Worm (Caenorhabditis elegans) whole organism, late embryonic: ENCODE data around the gene unc-103.

Experiments used
- C08G9.2 ChIP-seq: sonication (generic microtip); optimal IDR thresholded peaks from 2 replicates; lab custom pipeline; 2016; ENCODE audit warnings: mild to moderate bottlenecking, missing genetic modification characterization, moderate library complexity, missing compliant biosample characterization
- C38D4.7 ChIP-seq: fragments of 200-800 bp; sonication (Bioruptor generic); optimal IDR thresholded peaks from 2 replicates; lab custom pipeline; 2018; ENCODE audit warnings: mild to moderate bottlenecking, missing genetic modification characterization, moderate library complexity, missing compliant biosample characterization
- K02D7.2 ChIP-seq: sonication (generic microtip); optimal IDR thresholded peaks from 2 replicates; lab custom pipeline; 2017; ENCODE audit warnings: mild to moderate bottlenecking, missing genetic modification characterization, missing compliant biosample characterization
- K09A11.1 ChIP-seq: sonication (generic microtip); optimal IDR thresholded peaks from 2 replicates; lab custom pipeline; 2017; ENCODE audit warnings: antibody characterized with exemption, mild to moderate bottlenecking, missing genetic modification characterization, missing compliant biosample characterization; ENCODE audit not compliant: insufficient read depth
- T23F11.4 ChIP-seq: fragments of 200-800 bp; sonication (Bioruptor generic); optimal IDR thresholded peaks from 2 replicates; lab custom pipeline; 2018; ENCODE audit warnings: mild to moderate bottlenecking, missing genetic modification characterization, missing compliant biosample characterization
- Y22D7AL.16 ChIP-seq: sonication (generic microtip); optimal IDR thresholded peaks from 2 replicates; lab custom pipeline; 2016; ENCODE audit warnings: missing genetic modification characterization, missing compliant biosample characterization
- ama-1 ChIP-seq: fragments of 150-350 bp; optimal IDR thresholded peaks from 2 replicates; lab custom pipeline; 2014
- ceh-14 ChIP-seq: sonication (generic microtip); optimal IDR thresholded peaks from 2 replicates; lab custom pipeline; 2016; ENCODE audit warnings: missing genotype, missing genetic modification characterization, missing compliant biosample characterization
- ceh-19 ChIP-seq: fragments of 200-800 bp; sonication (Bioruptor generic); optimal IDR thresholded peaks from 2 replicates; lab custom pipeline; 2018; ENCODE audit warnings: mild to moderate bottlenecking, missing genetic modification characterization, missing compliant biosample characterization
- ceh-2 ChIP-seq: sonication (generic microtip); optimal IDR thresholded peaks from 2 replicates; lab custom pipeline; 2016; ENCODE audit warnings: missing genotype, missing genetic modification characterization, missing compliant biosample characterization
- ceh-22 ChIP-seq: sonication (generic microtip); optimal IDR thresholded peaks from 2 replicates; lab custom pipeline; 2017; ENCODE audit warnings: missing biosample characterization, missing genetic modification characterization
- ceh-31 ChIP-seq: sonication (generic microtip); optimal IDR thresholded peaks from 2 replicates; lab custom pipeline; 2016; ENCODE audit warnings: missing genetic modification characterization, missing compliant biosample characterization
- ceh-34 ChIP-seq: sonication (generic microtip); optimal IDR thresholded peaks from 2 replicates; lab custom pipeline; 2016; ENCODE audit warnings: mild to moderate bottlenecking, missing genetic modification characterization, missing compliant biosample characterization
- ceh-45 ChIP-seq: fragments of 200-800 bp; sonication (Bioruptor generic); IDR thresholded peaks from 2 replicates; pipeline ENCODE4 v1.3.6; 2022; ENCODE audit warnings: missing genetic modification reagents, missing genetic modification characterization, missing compliant biosample characterization
- che-1 ChIP-seq: sonication (generic microtip); optimal IDR thresholded peaks from 2 replicates; lab custom pipeline; 2016; ENCODE audit warnings: mild to moderate bottlenecking, missing genetic modification characterization, missing compliant biosample characterization
- ets-4 ChIP-seq: sonication (generic microtip); optimal IDR thresholded peaks from 2 replicates; lab custom pipeline; 2016; ENCODE audit warnings: missing genetic modification characterization, missing compliant biosample characterization
- fax-1 ChIP-seq: sonication (generic microtip); optimal IDR thresholded peaks from 2 replicates; lab custom pipeline; 2016; ENCODE audit warnings: missing genotype, missing genetic modification characterization, missing compliant biosample characterization
- fkh-10 ChIP-seq: fragments of 150-350 bp; optimal IDR thresholded peaks from 2 replicates; lab custom pipeline; 2014; ENCODE audit warnings: missing biosample characterization, missing genetic modification reagents, missing genetic modification characterization
- hlh-13 ChIP-seq: fragments of 200-800 bp; sonication (Bioruptor generic); optimal IDR thresholded peaks from 2 replicates; lab custom pipeline; 2018; ENCODE audit warnings: mild to moderate bottlenecking, missing genetic modification characterization, missing compliant biosample characterization
- hlh-6 ChIP-seq: sonication (generic microtip); optimal IDR thresholded peaks from 2 replicates; lab custom pipeline; 2016; ENCODE audit warnings: missing genotype, missing genetic modification characterization, missing compliant biosample characterization
- hlh-8 ChIP-seq: sonication (generic microtip); optimal IDR thresholded peaks from 2 replicates; lab custom pipeline; 2016; ENCODE audit warnings: missing genotype, missing genetic modification characterization, missing compliant biosample characterization
- lim-6 ChIP-seq: sonication (generic microtip); optimal IDR thresholded peaks from 2 replicates; lab custom pipeline; 2016; ENCODE audit warnings: missing genetic modification characterization, missing compliant biosample characterization
- lin-11 ChIP-seq: fragments of 200-800 bp; sonication (Bioruptor generic); optimal IDR thresholded peaks from 2 replicates; lab custom pipeline; 2018; ENCODE audit warnings: mild to moderate bottlenecking, missing genetic modification characterization, missing compliant biosample characterization
- nfya-1 ChIP-seq: sonication (generic microtip); optimal IDR thresholded peaks from 2 replicates; lab custom pipeline; 2017; ENCODE audit warnings: missing genetic modification characterization, mild to moderate bottlenecking, missing compliant biosample characterization, antibody characterized with exemption, moderate library complexity
- pag-3 ChIP-seq: sonication (generic microtip); optimal IDR thresholded peaks from 2 replicates; lab custom pipeline; 2016; ENCODE audit warnings: missing compliant biosample characterization, missing genetic modification characterization, borderline replicate concordance
- pax-1 ChIP-seq: fragments of 150-350 bp; optimal IDR thresholded peaks from 2 replicates; lab custom pipeline; 2014; ENCODE audit warnings: missing biosample characterization, missing genetic modification characterization
- pha-2 ChIP-seq: sonication (generic microtip); optimal IDR thresholded peaks from 2 replicates; lab custom pipeline; 2017; ENCODE audit warnings: mild to moderate bottlenecking, missing genetic modification characterization, missing compliant biosample characterization
- pqm-1 ChIP-seq: sonication (generic microtip); optimal IDR thresholded peaks from 2 replicates; lab custom pipeline; 2016; ENCODE audit warnings: missing genetic modification characterization, missing compliant biosample characterization
- sdc-2 ChIP-seq: sonication (generic microtip); optimal IDR thresholded peaks from 2 replicates; lab custom pipeline; 2016; ENCODE audit warnings: missing genotype, missing genetic modification characterization, missing compliant biosample characterization
- sox-2 ChIP-seq: fragments of 200-800 bp; sonication (Bioruptor generic); IDR thresholded peaks from 2 replicates; pipeline ENCODE4 v1.3.6; 2022; ENCODE audit warnings: missing genetic modification reagents, missing genetic modification characterization, missing compliant biosample characterization
- sox-4 ChIP-seq: sonication (generic microtip); optimal IDR thresholded peaks from 2 replicates; lab custom pipeline; 2017; ENCODE audit warnings: mild to moderate bottlenecking, missing genetic modification characterization, inconsistent platforms, missing compliant biosample characterization
- tbx-2 ChIP-seq: sonication (generic microtip); optimal IDR thresholded peaks from 2 replicates; lab custom pipeline; 2016; ENCODE audit warnings: missing genetic modification characterization, missing compliant biosample characterization
- ttx-3 ChIP-seq: sonication (generic microtip); optimal IDR thresholded peaks from 2 replicates; lab custom pipeline; 2016; ENCODE audit warnings: missing genetic modification reagents, missing genetic modification characterization, missing compliant biosample characterization
- unc-55 ChIP-seq: sonication (generic microtip); optimal IDR thresholded peaks from 2 replicates; lab custom pipeline; 2017; ENCODE audit warnings: missing biosample characterization, missing genetic modification reagents, missing genetic modification characterization
- unc-86 ChIP-seq: sonication (generic microtip); optimal IDR thresholded peaks from 2 replicates; lab custom pipeline; 2016; ENCODE audit warnings: missing genetic modification characterization, missing compliant biosample characterization
- zip-5 ChIP-seq: sonication (generic microtip); optimal IDR thresholded peaks from 2 replicates; lab custom pipeline; 2016; ENCODE audit warnings: missing genetic modification characterization, missing compliant biosample characterization

Gene unc-103

ce11 chrIII:4193659-4194103 lies 78.5 kb downstream of the unc-103 start, which contains the start of gene xbp-1 (continued):
- peak; percentile 71 for TF ChIP-seq ceh-31
- TF ChIP-seq pax-1 (tag; lab: Kevin White, UChicago): peak; percentile 77
- TF ChIP-seq fax-1: no peak
- TF ChIP-seq sdc-2 (tag; lab: Kevin White, UChicago): peak; percentile 2
- TF ChIP-seq K02D7.2: no peak
- TF ChIP-seq nfya-1 (tag; lab: Kevin White, UChicago): peak; percentile 87
- TF ChIP-seq sox-2 (GFP tag; lab: Robert Waterston, UW): no peak; the same call in 1 of the 2 replicates
- TF ChIP-seq zip-5: no peak
- TF ChIP-seq ceh-34 (tag; lab: Kevin White, UChicago): no peak
- TF ChIP-seq ets-4: peak; percentile 38
- TF ChIP-seq hlh-13 (GFP tag; lab: Kevin White, UChicago): no peak
- peak; percentile 90 for TF ChIP-seq unc-55 (GFP tag; lab: Kevin White, UChicago)
- TF ChIP-seq unc-86: no peak
- TF ChIP-seq T23F11.4: no peak
- TF ChIP-seq ceh-2 (tag; lab: Kevin White, UChicago): no peak
- no peak for TF ChIP-seq hlh-6 (tag; lab: Kevin White, UChicago)
- no peak for TF ChIP-seq lin-11
- TF ChIP-seq sox-4 (tag; lab: Kevin White, UChicago): no peak
- TF ChIP-seq pqm-1: peak; percentile 59
- no peak for TF ChIP-seq pha-2 (tag; lab: Kevin White, UChicago)
- TF ChIP-seq che-1 (tag; lab: Kevin White, UChicago): no peak
- no peak for TF ChIP-seq Y22D7AL.16 (tag; lab: Kevin White, UChicago)
- TF ChIP-seq C08G9.2 (tag; lab: Kevin White, UChicago): peak; percentile 11
- TF ChIP-seq ceh-45 (GFP tag; lab: Robert Waterston, UW): no peak
- TF ChIP-seq pag-3: no peak
- TF ChIP-seq lim-6 (tag; lab: Kevin White, UChicago): no peak
- TF ChIP-seq hlh-8 (tag; lab: Kevin White, UChicago): no peak
- peak; percentile 20 for TF ChIP-seq fkh-10
- TF ChIP-seq, all 69 proteins: peak for 21

- TF ChIP-seq pha-2 (tag; lab: Kevin White, UChicago): no peak
- no peak for TF ChIP-seq ama-1 (lab: Kevin White, UChicago)
- TF ChIP-seq ceh-14: no peak
- TF ChIP-seq sox-2 (GFP tag; lab: Robert Waterston, UW): no peak
- TF ChIP-seq K09A11.1: no peak
- no peak for TF ChIP-seq ttx-3 (tag; lab: Kevin White, UChicago)
- TF ChIP-seq ceh-22 (tag; lab: Kevin White, UChicago): no peak
- TF ChIP-seq lim-6 (tag; lab: Kevin White, UChicago): no peak
- no peak for TF ChIP-seq C38D4.7 (GFP tag; lab: Kevin White, UChicago)
- no peak for TF ChIP-seq tbx-2
- no peak for TF ChIP-seq sox-4 (tag; lab: Kevin White, UChicago)
- TF ChIP-seq ceh-19 (GFP tag; lab: Kevin White, UChicago): no peak
Observed at ce11 chrIII:4194349-4195110, 79.3 kb downstream of the unc-103 start.

ce11 chrIII:4195306-4196008 lies 80.3 kb downstream of the unc-103 start:
- TF ChIP-seq pqm-1: no peak
- TF ChIP-seq hlh-8 (tag; lab: Kevin White, UChicago): peak; percentile 94
- peak; percentile 82 for TF ChIP-seq ama-1 (lab: Kevin White, UChicago)
- TF ChIP-seq, all 69 proteins: peak for 2
